Worm (Caenorhabditis elegans) whole organism, L4 larva: Measurements from ENCODE around the gene klp-17.

ENCODE experiments used
- F10B5.3 ChIP-seq: sonication (generic microtip); optimal IDR thresholded peaks from 2 replicates; lab custom pipeline; 2016; ENCODE audit warnings: mild to moderate bottlenecking, missing genetic modification characterization, missing compliant biosample characterization
- R02D3.7 ChIP-seq: fragments of 150-350 bp; sonication (generic microtip); optimal IDR thresholded peaks from 3 replicates; lab custom pipeline; 2014; ENCODE audit warnings: missing biosample characterization, missing genetic modification characterization
- ZK337.2 ChIP-seq: fragments of 200-800 bp; sonication (Bioruptor generic); IDR thresholded peaks from 2 replicates; pipeline ENCODE4 v1.3.6; 2022; ENCODE audit warnings: missing genetic modification reagents, missing genetic modification characterization, missing compliant biosample characterization
- ZK546.5 ChIP-seq, 2 experiments: sonication (generic microtip); optimal IDR thresholded peaks; 2 replicates each; lab custom pipeline; 2017; ENCODE audit warnings: missing biosample characterization in 2 of 2, missing genetic modification characterization in 2 of 2
- aha-1 ChIP-seq: fragments of 150-350 bp; peaks from one replicate; lab custom pipeline; 2014; ENCODE audit warnings: missing biosample characterization, missing genetic modification characterization
- ama-1 ChIP-seq: fragments of 150-350 bp; optimal IDR thresholded peaks from 2 replicates; lab custom pipeline; 2014; ENCODE audit warnings: inconsistent platforms, mixed read lengths
- arid-1 ChIP-seq: fragments of 200-800 bp; sonication (Bioruptor generic); conservative IDR thresholded peaks from 2 replicates; pipeline ENCODE4 v1.3.6; 2022; ENCODE audit warnings: missing genetic modification reagents, missing genetic modification characterization, missing compliant biosample characterization
- attf-4 ChIP-seq: sonication (generic microtip); optimal IDR thresholded peaks from 3 replicates; lab custom pipeline; 2017; ENCODE audit warnings: missing biosample characterization, missing genetic modification characterization
- ceh-28 ChIP-seq: fragments of 150-350 bp; optimal IDR thresholded peaks from 2 replicates; lab custom pipeline; 2014; ENCODE audit warnings: missing biosample characterization, missing genetic modification reagents, missing genetic modification characterization
- ceh-44 ChIP-seq: fragments of 200-800 bp; sonication (Bioruptor generic); IDR thresholded peaks from 2 replicates; pipeline ENCODE4 v1.3.6; 2022; ENCODE audit warnings: missing genetic modification reagents, missing genetic modification characterization, missing compliant biosample characterization
- ces-1 ChIP-seq: fragments of 150-350 bp; sonication (generic microtip); optimal IDR thresholded peaks from 4 replicates; lab custom pipeline; 2014; ENCODE audit warnings: missing biosample characterization, missing genetic modification reagents, missing genetic modification characterization
- daf-16 ChIP-seq, 3 experiments: sonication (generic microtip); optimal IDR thresholded peaks; 2 replicates each; lab custom pipeline; 2016 to 2017; ENCODE audit warnings: missing genetic modification characterization in 3 of 3, missing genetic modification reagents in 3 of 3, mild to moderate bottlenecking in 2 of 3, missing compliant biosample characterization in 2 of 3, missing biosample characterization in 1 of 3, moderate library complexity in 1 of 3
- dmd-6 ChIP-seq: fragments of 200-800 bp; sonication (Bioruptor generic); IDR thresholded peaks from 2 replicates; pipeline ENCODE4 v1.3.6; 2022; ENCODE audit warnings: missing genetic modification reagents, missing genetic modification characterization, missing compliant biosample characterization
- dpl-1 ChIP-seq: fragments of 150-350 bp; optimal IDR thresholded peaks from 2 replicates; lab custom pipeline; 2014; ENCODE audit warnings: missing biosample characterization, missing genetic modification reagents, missing genetic modification characterization
- dve-1 ChIP-seq: sonication (generic microtip); optimal IDR thresholded peaks from 2 replicates; lab custom pipeline; 2017; ENCODE audit warnings: antibody characterized with exemption, mild to moderate bottlenecking, missing genetic modification characterization, missing compliant biosample characterization; ENCODE audit not compliant: insufficient read depth
- fos-1 ChIP-seq: fragments of 150-350 bp; optimal IDR thresholded peaks from 2 replicates; lab custom pipeline; 2014; ENCODE audit warnings: missing biosample characterization, missing genetic modification characterization
- gei-8 ChIP-seq: fragments of 200-800 bp; sonication (Bioruptor generic); optimal IDR thresholded peaks from 2 replicates; lab custom pipeline; 2018; ENCODE audit warnings: mild to moderate bottlenecking, missing genetic modification characterization, missing compliant biosample characterization
- hlh-11 ChIP-seq: fragments of 200-800 bp; sonication (Bioruptor generic); optimal IDR thresholded peaks from 2 replicates; lab custom pipeline; 2018; ENCODE audit warnings: mild to moderate bottlenecking, missing genetic modification characterization, missing compliant biosample characterization
- hlh-30 ChIP-seq: sonication (generic microtip); optimal IDR thresholded peaks from 2 replicates; lab custom pipeline; 2017; ENCODE audit warnings: antibody characterized with exemption, mild to moderate bottlenecking, missing genetic modification characterization, missing compliant biosample characterization; ENCODE audit not compliant: insufficient read depth
- hmg-1.1 ChIP-seq: fragments of 200-800 bp; sonication (Bioruptor generic); IDR thresholded peaks from 2 replicates; pipeline ENCODE4 v1.3.6; 2022; ENCODE audit warnings: missing genetic modification reagents, missing genetic modification characterization, missing compliant biosample characterization
- jun-1 ChIP-seq: fragments of 150-350 bp; optimal IDR thresholded peaks from 2 replicates; lab custom pipeline; 2014; ENCODE audit warnings: missing biosample characterization, missing genetic modification reagents, missing genetic modification characterization
- lin-13 ChIP-seq: fragments of 150-350 bp; optimal IDR thresholded peaks from 2 replicates; lab custom pipeline; 2014; ENCODE audit warnings: missing biosample characterization, missing genetic modification reagents, missing genetic modification characterization
- lir-3 ChIP-seq: sonication (generic microtip); optimal IDR thresholded peaks from 2 replicates; lab custom pipeline; 2016; ENCODE audit warnings: mild to moderate bottlenecking, missing genetic modification characterization, missing compliant biosample characterization
- lsy-2 ChIP-seq, 2 experiments: fragments of 150-350 bp in 1 of 2; sonication (generic microtip) in 1 of 2; optimal IDR thresholded peaks; 2 replicates each; lab custom pipeline; 2014 to 2017; ENCODE audit warnings: missing biosample characterization in 2 of 2, missing genetic modification characterization in 2 of 2
- mdt-29 ChIP-seq: fragments of 200-800 bp; sonication (Bioruptor generic); IDR thresholded peaks from 2 replicates; pipeline ENCODE4 v1.3.6; 2022; ENCODE audit warnings: missing genetic modification reagents, missing genetic modification characterization, missing compliant biosample characterization
- mep-1 ChIP-seq: fragments of 150-350 bp; sonication (generic microtip); optimal IDR thresholded peaks from 3 replicates; lab custom pipeline; 2014; ENCODE audit warnings: missing biosample characterization, missing genetic modification characterization
- mes-2 ChIP-seq: sonication (generic microtip); optimal IDR thresholded peaks from 2 replicates; lab custom pipeline; 2016; ENCODE audit warnings: missing genotype, mild to moderate bottlenecking, missing genetic modification characterization, missing compliant biosample characterization; ENCODE audit not compliant: poor library complexity, severe bottlenecking
- nhr-102 ChIP-seq: sonication (generic microtip); optimal IDR thresholded peaks from 2 replicates; lab custom pipeline; 2016; ENCODE audit warnings: mild to moderate bottlenecking, missing genetic modification characterization, moderate library complexity, missing compliant biosample characterization
- nhr-11 ChIP-seq: fragments of 150-350 bp; optimal IDR thresholded peaks from 2 replicates; lab custom pipeline; 2014; ENCODE audit warnings: missing biosample characterization, missing genetic modification characterization
- nhr-237 ChIP-seq: sonication (generic microtip); optimal IDR thresholded peaks from 2 replicates; lab custom pipeline; 2017; ENCODE audit warnings: missing biosample characterization, missing genetic modification characterization
- nhr-25 ChIP-seq: sonication (generic microtip); optimal IDR thresholded peaks from 2 replicates; lab custom pipeline; 2017; ENCODE audit warnings: missing genetic modification characterization, mild to moderate bottlenecking, missing compliant biosample characterization, antibody characterized with exemption, moderate library complexity, borderline replicate concordance; ENCODE audit not compliant: insufficient read depth
- nhr-28 ChIP-seq: fragments of 150-350 bp; optimal IDR thresholded peaks from 2 replicates; lab custom pipeline; 2014; ENCODE audit warnings: missing biosample characterization, missing genetic modification characterization
- nhr-48 ChIP-seq: sonication (generic microtip); optimal IDR thresholded peaks from 2 replicates; lab custom pipeline; 2016; ENCODE audit warnings: mild to moderate bottlenecking, missing genetic modification characterization, missing compliant biosample characterization
- nhr-77 ChIP-seq: fragments of 150-350 bp; optimal IDR thresholded peaks from 2 replicates; lab custom pipeline; 2014; ENCODE audit warnings: missing biosample characterization, missing genetic modification characterization
- pqm-1 ChIP-seq: sonication (generic microtip); optimal IDR thresholded peaks from 2 replicates; lab custom pipeline; 2017; ENCODE audit warnings: missing biosample characterization, missing genetic modification characterization
- snpc-1.2 ChIP-seq: fragments of 200-800 bp; sonication (Bioruptor generic); IDR thresholded peaks from 2 replicates; pipeline ENCODE4 v1.3.6; 2022; ENCODE audit warnings: missing genetic modification reagents, missing genetic modification characterization, missing compliant biosample characterization
- spr-3 ChIP-seq: fragments of 200-800 bp; sonication (Bioruptor generic); optimal IDR thresholded peaks from 2 replicates; lab custom pipeline; 2018; ENCODE audit warnings: mild to moderate bottlenecking, missing genetic modification characterization, missing compliant biosample characterization
- unc-130 ChIP-seq: sonication (generic microtip); optimal IDR thresholded peaks from 2 replicates; lab custom pipeline; 2016; ENCODE audit warnings: missing genetic modification reagents, missing genetic modification characterization, missing compliant biosample characterization
- unc-62 ChIP-seq, 3 experiments: fragments of 150-350 bp in 1 of 3; sonication (generic microtip); optimal IDR thresholded peaks in 2 of 3; peaks in 1 of 3; 1 replicate in 1 of 3; 2 replicates in 2 of 3; lab custom pipeline; 2014 to 2017; ENCODE audit warnings: missing biosample characterization in 3 of 3, missing genetic modification characterization in 3 of 3, missing genetic modification reagents in 3 of 3, missing genotype in 1 of 3
- zag-1 ChIP-seq: fragments of 150-350 bp; optimal IDR thresholded peaks from 2 replicates; lab custom pipeline; 2014; ENCODE audit warnings: missing biosample characterization, missing genetic modification characterization
- zip-2 ChIP-seq: fragments of 150-350 bp; optimal IDR thresholded peaks from 2 replicates; lab custom pipeline; 2014; ENCODE audit warnings: missing biosample characterization, missing genetic modification characterization
- ztf-7 ChIP-seq: fragments of 150-350 bp; optimal IDR thresholded peaks from 2 replicates; lab custom pipeline; 2014; ENCODE audit warnings: missing biosample characterization, missing genetic modification characterization

klp-17 gene

DNA sequence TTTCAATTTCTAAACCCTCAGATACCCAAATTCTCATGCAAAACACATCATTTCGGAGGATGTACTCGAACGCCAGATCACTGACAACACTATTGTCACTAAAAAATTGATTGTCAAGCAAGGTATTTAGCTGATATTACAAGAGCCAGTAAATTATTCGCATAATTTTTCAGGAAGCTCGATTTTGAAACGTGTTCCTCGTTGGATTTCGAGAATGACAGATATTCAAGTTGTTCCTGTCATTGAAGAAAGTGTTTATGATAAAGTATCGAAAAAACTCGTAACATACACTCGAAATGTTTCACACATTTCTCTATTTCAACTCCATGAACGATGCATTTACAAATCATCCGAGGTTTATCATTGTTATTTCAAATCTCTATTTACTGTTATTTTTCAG is 28.4 kb upstream of the klp-17 start:
- no peak for TF ChIP-seq zag-1 (tag; lab: Kevin White, UChicago)
- TF ChIP-seq nhr-25, result no peak
- TF ChIP-seq attf-4 (tag; lab: Kevin White, UChicago), result no peak
- no peak for TF ChIP-seq lir-3 (tag; lab: Kevin White, UChicago)
- no peak for TF ChIP-seq fos-1 (tag; lab: Kevin White, UChicago)
- TF ChIP-seq zip-2 (tag; lab: Kevin White, UChicago), result no peak
- no peak for TF ChIP-seq unc-62 (GFP tag; optimal IDR thresholded peaks at IDR 0.05 in 1 of 2; lab: Kevin White, UChicago)
- no peak for TF ChIP-seq unc-62 (tag; optimal IDR thresholded peaks at IDR 0.05; lab: Kevin White, UChicago)
- no peak for TF ChIP-seq nhr-28 (tag; lab: Kevin White, UChicago)
- TF ChIP-seq nhr-237 (tag; lab: Kevin White, UChicago), result no peak
- no peak for TF ChIP-seq ZK337.2 (GFP tag; lab: Robert Waterston, UW)

DNA sequence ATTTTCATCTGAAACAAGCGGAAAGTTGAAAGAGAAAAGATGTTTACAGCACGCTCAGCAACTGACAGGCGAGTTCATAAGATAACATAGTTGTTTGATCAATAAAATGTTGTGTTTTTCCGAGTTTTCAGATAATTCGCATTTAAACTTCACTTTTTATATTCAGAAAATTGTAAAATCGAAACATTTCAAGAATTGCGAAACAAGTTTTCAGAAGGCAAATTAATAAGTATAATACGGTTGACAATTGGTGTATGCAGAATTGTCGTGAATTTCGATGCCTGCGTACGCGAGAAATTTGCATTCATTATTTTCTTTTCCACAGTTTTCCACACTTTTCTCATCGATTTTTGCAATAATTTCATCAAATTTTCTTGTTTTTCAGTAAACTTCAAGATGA is 27.9 kb upstream of the klp-17 start, which contains the start of the genes ooc-3 and B0334.4:
TSS of gene ooc-3 (minus strand) at position 15 of the 400 bp plus-strand sequence.
TSS of gene B0334.4 (plus strand) at position 386 of the 400 bp plus-strand sequence.
- no peak for TF ChIP-seq dmd-6 (GFP tag; lab: Robert Waterston, UW)
- no peak for TF ChIP-seq daf-16 (GFP tag; optimal IDR thresholded peaks at IDR 0.05; lab: Kevin White, UChicago)
- peak; percentile 64 for TF ChIP-seq daf-16 (tag; optimal IDR thresholded peaks at IDR 0.05; lab: Kevin White, UChicago)
- no peak for TF ChIP-seq snpc-1.2 (GFP tag; lab: Robert Waterston, UW)
- no peak for TF ChIP-seq arid-1 (GFP tag; lab: Robert Waterston, UW)
- no peak for TF ChIP-seq mdt-29 (GFP tag; lab: Robert Waterston, UW)
- no peak for TF ChIP-seq pqm-1
- peak; percentile 7 for TF ChIP-seq hlh-30 (tag; lab: Kevin White, UChicago)
- peak in 1 of 2 experiments; percentile 94 for TF ChIP-seq lsy-2 (tag; optimal IDR thresholded peaks at IDR 0.05; lab: Kevin White, UChicago)
- TF ChIP-seq ces-1 (GFP tag; lab: Kevin White, UChicago), result no peak
- no peak for TF ChIP-seq gei-8 (GFP tag; lab: Kevin White, UChicago)
- no peak for TF ChIP-seq R02D3.7
- peak; percentile 26 for TF ChIP-seq mes-2 (tag; lab: Kevin White, UChicago)
- TF ChIP-seq mep-1 (tag; lab: Kevin White, UChicago), result no peak
- TF ChIP-seq dpl-1, result peak; percentile 42
- TF ChIP-seq lin-13 (GFP tag; lab: Kevin White, UChicago), result no peak
- no peak for TF ChIP-seq ama-1
- no peak for TF ChIP-seq jun-1 (tag; lab: Kevin White, UChicago)
- no peak for TF ChIP-seq F10B5.3 (tag; lab: Kevin White, UChicago)
- no peak for TF ChIP-seq nhr-48 (tag; lab: Kevin White, UChicago)
- TF ChIP-seq nhr-25, result no peak

DNA sequence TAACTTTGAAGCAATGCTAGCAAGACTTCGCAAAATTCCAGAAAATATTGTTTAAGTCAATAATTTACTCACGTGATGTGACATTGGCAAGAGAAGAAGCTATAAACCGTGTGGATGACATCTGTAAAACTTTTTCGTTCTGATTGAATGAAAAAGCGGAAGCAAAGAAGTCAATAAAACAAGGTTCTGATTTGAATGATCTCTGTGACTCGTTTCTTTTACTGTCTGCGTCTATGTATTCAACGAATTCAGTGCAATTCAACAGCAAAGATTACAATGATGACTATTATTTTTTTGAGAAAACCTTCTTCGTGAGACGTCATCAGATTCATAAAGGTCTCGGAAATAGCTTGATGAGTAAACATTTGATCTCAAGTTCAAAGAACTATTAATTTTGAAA is 25.4 kb upstream of the klp-17 start, which contains the start of gene hacl-1:
TSS of gene hacl-1 (minus strand) at position 121 of the 400 bp plus-strand sequence.
- no peak for TF ChIP-seq ZK546.5 (tag; optimal IDR thresholded peaks at IDR 0.05; lab: Kevin White, UChicago)
- peak; percentile 59 for TF ChIP-seq aha-1 (tag; lab: Kevin White, UChicago)
- peak; percentile 57 for TF ChIP-seq hlh-11 (tag; lab: Kevin White, UChicago)
- TF ChIP-seq nhr-77 (tag; lab: Kevin White, UChicago), result peak; percentile 9
- TF ChIP-seq ceh-28 (tag; lab: Kevin White, UChicago), result no peak
- peak; percentile 64 for TF ChIP-seq dmd-6 (GFP tag; lab: Robert Waterston, UW)
- peak; percentile 43 for TF ChIP-seq hlh-30 (tag; lab: Kevin White, UChicago)
- peak; percentile 28 for TF ChIP-seq nhr-102
- TF ChIP-seq nhr-25, result peak; percentile 1
- TF ChIP-seq nhr-11 (tag; lab: Kevin White, UChicago), result no peak
- no peak for TF ChIP-seq spr-3
- TF ChIP-seq mep-1 (tag; lab: Kevin White, UChicago), result peak; percentile 41
- no peak for TF ChIP-seq daf-16 (GFP tag; optimal IDR thresholded peaks at IDR 0.05; lab: Kevin White, UChicago)
- TF ChIP-seq daf-16 (tag; optimal IDR thresholded peaks at IDR 0.05; lab: Kevin White, UChicago), result peak; percentile 19
- TF ChIP-seq zag-1 (tag; lab: Kevin White, UChicago), result no peak
- no peak for TF ChIP-seq unc-130 (GFP tag; lab: Kevin White, UChicago)
- peak; percentile 71 for TF ChIP-seq dve-1 (tag; lab: Kevin White, UChicago)
- TF ChIP-seq lsy-2 (tag; optimal IDR thresholded peaks at IDR 0.05; lab: Kevin White, UChicago), result peak in 1 of 2 experiments; percentile 56
- peak; percentile 15 for TF ChIP-seq lin-13 (GFP tag; lab: Kevin White, UChicago)
- TF ChIP-seq hmg-1.1, result 0 out of 2 replicates have a peak, but pooled peaks have one; percentile 7
- TF ChIP-seq jun-1 (tag; lab: Kevin White, UChicago), result peak; percentile 35
- peak; percentile 34 for TF ChIP-seq mes-2 (tag; lab: Kevin White, UChicago)
- peak; percentile 46 for TF ChIP-seq nhr-28 (tag; lab: Kevin White, UChicago)
- no peak for TF ChIP-seq ztf-7 (tag; lab: Kevin White, UChicago)
- TF ChIP-seq unc-62 (GFP tag; optimal IDR thresholded peaks at IDR 0.05 in 1 of 2; lab: Kevin White, UChicago), result peak in 1 of 2 experiments; percentile 69
- no peak for TF ChIP-seq unc-62 (tag; optimal IDR thresholded peaks at IDR 0.05; lab: Kevin White, UChicago)
- no peak for TF ChIP-seq ceh-44 (GFP tag; lab: Robert Waterston, UW)
- TF ChIP-seq nhr-48 (tag; lab: Kevin White, UChicago), result peak; percentile 48
- TF ChIP-seq, all 104 proteins: peak for 18
